Worm (Caenorhabditis elegans): ENCODE results near the gene ssq-1.
A peak's percentile ranks its signal among the peaks of the same experiment; 100 is the strongest.

Gene ssq-1

ce11 chrIV:9852250-9852649, at the start of gene ssq-1:
Gene ssq-1 (plus strand): TSS chrIV:9852550.
- TF ChIP-seq ets-4 (GFP tag; optimal IDR thresholded peaks at IDR 0.05) (no peak), ekl-4 (GFP tag; IDR thresholded peaks at IDR 0.05) (no peak), mcd-1 (GFP tag; IDR thresholded peaks at IDR 0.05) (no peak), F52B5.7 (tag; optimal IDR thresholded peaks at IDR 0.05) (no peak), ceh-40 (GFP tag; IDR thresholded peaks at IDR 0.05) (no peak), zim-3 (tag; optimal IDR thresholded peaks at IDR 0.05) (no peak), nhr-179 (tag; optimal IDR thresholded peaks at IDR 0.05) (no peak), dpl-1 (GFP tag; optimal IDR thresholded peaks at IDR 0.05) (no peak), snpc-1.1 (tag; optimal IDR thresholded peaks at IDR 0.05; ENCODE audit: insufficient read depth) (no peak), die-1 (tag; optimal IDR thresholded peaks at IDR 0.05) (no peak), gei-17 (GFP tag; optimal IDR thresholded peaks at IDR 0.05) (no peak), ZK185.1 (tag; optimal IDR thresholded peaks at IDR 0.05; ENCODE audit: poor library complexity, severe bottlenecking) (no peak), attf-5 (GFP tag; optimal IDR thresholded peaks at IDR 0.05) (no peak), unc-62 (GFP tag; optimal IDR thresholded peaks at IDR 0.05) (no peak), akir-1 (GFP tag; optimal IDR thresholded peaks at IDR 0.05) (no peak), madf-6 (GFP tag; IDR thresholded peaks at IDR 0.05) (no peak), mel-28 (tag; optimal IDR thresholded peaks at IDR 0.05; ENCODE audit: borderline replicate concordance) (no peak)

- TF ChIP-seq nhr-80 (tag; optimal IDR thresholded peaks at IDR 0.05): peak; percentile 75
- no peak for TF ChIP-seq Y79H2A.3 (GFP tag; conservative IDR thresholded peaks at IDR 0.05)
- peak; percentile 53; the same call in 1 of the 2 replicates for TF ChIP-seq hmg-1.2 (GFP tag; IDR thresholded peaks at IDR 0.05)
These were observed 49.6 kb upstream of the ssq-1 start, which contains the start of gene fat-3 for ce11 chrIV:9802711-9803110. Gene fat-3 (plus strand): TSS chrIV:9803023.

ce11 chrIV:9803544-9803943, 48.8 kb upstream of the ssq-1 start:
- TF ChIP-seq zim-3 (tag; optimal IDR thresholded peaks at IDR 0.05) (no peak), repo-1 (tag; optimal IDR thresholded peaks at IDR 0.05) (no peak), K12H6.12 (tag; optimal IDR thresholded peaks at IDR 0.05) (no peak), nhr-80 (tag; optimal IDR thresholded peaks at IDR 0.05) (peak; percentile 74), B0019.2 (GFP tag; conservative IDR thresholded peaks at IDR 0.05) (no peak), cebp-1 (GFP tag; IDR thresholded peaks at IDR 0.05) (no peak), cebp-1 (tag; optimal IDR thresholded peaks at IDR 0.05) (peak; percentile 55), akir-1 (GFP tag; optimal IDR thresholded peaks at IDR 0.05) (no peak), ceh-58 (GFP tag; IDR thresholded peaks at IDR 0.05) (no peak), B0336.3 (GFP tag; IDR thresholded peaks at IDR 0.05) (peak; percentile 42; the same call in 1 of the 2 replicates), ztf-6 (GFP tag; IDR thresholded peaks at IDR 0.05) (no peak), pha-4 (tag; optimal IDR thresholded peaks at IDR 0.05) (no peak), snpc-3.4 (tag; optimal IDR thresholded peaks at IDR 0.05) (no peak), rpc-1 (optimal IDR thresholded peaks at IDR 0.05) (no peak), rpc-1 (tag; optimal IDR thresholded peaks at IDR 0.05) (no peak), Y53G8AR.9 (GFP tag; conservative IDR thresholded peaks at IDR 0.05) (no peak), lir-1 (GFP tag; conservative IDR thresholded peaks at IDR 0.05) (no peak), snpc-4 (GFP tag; optimal IDR thresholded peaks at IDR 0.05) (no peak), snpc-4 (tag; optimal IDR thresholded peaks at IDR 0.05) (no peak), him-1 (tag; optimal IDR thresholded peaks at IDR 0.05) (no peak), die-1 (tag; optimal IDR thresholded peaks at IDR 0.05) (no peak), Y53F4B.3 (GFP tag; IDR thresholded peaks at IDR 0.05) (no peak), F57C9.4 (tag; optimal IDR thresholded peaks at IDR 0.05) (no peak), madf-8 (GFP tag; conservative IDR thresholded peaks at IDR 0.05) (no peak), lin-35 (GFP tag; optimal IDR thresholded peaks at IDR 0.05) (no peak), ama-1 (optimal IDR thresholded peaks at IDR 0.05) (no peak), ama-1 (GFP tag; optimal IDR thresholded peaks at IDR 0.05) (no peak), aptf-3 (GFP tag; IDR thresholded peaks at IDR 0.05) (no peak), bed-1 (GFP tag; IDR thresholded peaks at IDR 0.05) (no peak), ets-4 (GFP tag; optimal IDR thresholded peaks at IDR 0.05) (peak; percentile 35), madf-10 (tag; optimal IDR thresholded peaks at IDR 0.05) (peak; percentile 29), mxl-1 (tag; optimal IDR thresholded peaks at IDR 0.05) (no peak), tbp1 (GFP tag; optimal IDR thresholded peaks at IDR 0.05) (peak; percentile 24)

All from whole organism, young adult.